Fruit fly (Drosophila melanogaster) whole organism, embryonic: ENCODE results near the gene CG42268.

Source experiments
- Bgb ChIP-seq: fragments of 200-800 bp; sonication (Bioruptor generic); IDR thresholded peaks from 2 replicates; pipeline ENCODE4 v1.3.6; 2022; ENCODE audit warnings: missing biosample characterization, missing genetic modification characterization; ENCODE audit not compliant: partially characterized antibody
- CG10274 ChIP-seq: fragments of 200-800 bp; sonication (Bioruptor generic); optimal IDR thresholded peaks from 3 replicates; lab custom pipeline; 2017; ENCODE audit warnings: missing biosample characterization, mild to moderate bottlenecking, missing genetic modification characterization
- CG13624 ChIP-seq: fragments of 200-800 bp; sonication (Bioruptor generic); optimal IDR thresholded peaks from 2 replicates; lab custom pipeline; 2016; ENCODE audit warnings: missing biosample characterization, missing genetic modification characterization
- CG13775 ChIP-seq: fragments of 200-800 bp; sonication (Bioruptor generic); optimal IDR thresholded peaks from 3 replicates; lab custom pipeline; 2017; ENCODE audit warnings: missing biosample characterization, mild to moderate bottlenecking, missing genetic modification characterization
- CG15696 ChIP-seq: fragments of 200-800 bp; sonication (Bioruptor generic); optimal IDR thresholded peaks from 2 replicates; lab custom pipeline; 2019; ENCODE audit warnings: missing biosample characterization, mild to moderate bottlenecking, missing genetic modification characterization, moderate library complexity
- CG1832 ChIP-seq: fragments of 200-800 bp; sonication (Bioruptor generic); optimal IDR thresholded peaks from 2 replicates; lab custom pipeline; 2017; ENCODE audit warnings: missing biosample characterization, mild to moderate bottlenecking, missing genetic modification characterization, inconsistent platforms
- CG4282 ChIP-seq: fragments of 200-800 bp; sonication (Bioruptor generic); optimal IDR thresholded peaks from 2 replicates; lab custom pipeline; 2016; ENCODE audit warnings: missing biosample characterization, missing genetic modification characterization
- CG4360 ChIP-seq: fragments of 200-800 bp; sonication (Bioruptor generic); IDR thresholded peaks from 2 replicates; pipeline ENCODE4 v1.3.6; 2022; ENCODE audit warnings: missing biosample characterization, missing genetic modification characterization
- CG6791 ChIP-seq: fragments of 200-800 bp; sonication (Bioruptor generic); IDR thresholded peaks from 3 replicates; pipeline ENCODE4 v1.3.6; 2022; ENCODE audit warnings: missing biosample characterization, missing genetic modification characterization; ENCODE audit not compliant: partially characterized antibody
- CG9876 ChIP-seq: fragments of 200-800 bp; sonication (Bioruptor generic); optimal IDR thresholded peaks from 2 replicates; lab custom pipeline; 2016; ENCODE audit warnings: missing biosample characterization, missing genetic modification characterization
- Camta ChIP-seq: fragments of 200-800 bp; sonication (Bioruptor generic); optimal IDR thresholded peaks from 2 replicates; lab custom pipeline; 2016; ENCODE audit warnings: missing biosample characterization, missing genetic modification characterization
- D19A ChIP-seq: fragments of 200-800 bp; optimal IDR thresholded peaks from 3 replicates; lab custom pipeline; 2019; ENCODE audit warnings: missing biosample characterization, mild to moderate bottlenecking, missing genetic modification characterization, moderate library complexity
- Doc2 ChIP-seq: fragments of 200-800 bp; sonication (Bioruptor generic); IDR thresholded peaks from 2 replicates; pipeline ENCODE4 v1.3.6; 2022; ENCODE audit warnings: missing biosample characterization, missing genetic modification characterization
- Dref ChIP-seq: fragments of 200-800 bp; sonication (Bioruptor generic); IDR thresholded peaks from 2 replicates; pipeline ENCODE4 v1.3.6; 2022; ENCODE audit warnings: missing biosample characterization, missing genetic modification characterization
- GATAe ChIP-seq: fragments of 200-800 bp; sonication (Bioruptor generic); conservative IDR thresholded peaks from 2 replicates; pipeline ENCODE4 v1.3.6; 2022; ENCODE audit warnings: missing biosample characterization, missing genetic modification characterization
- Hr51 ChIP-seq, 2 experiments: fragments of 200-800 bp; sonication (Bioruptor generic); optimal IDR thresholded peaks; 2 replicates in 1 of 2; 3 replicates in 1 of 2; lab custom pipeline; 2016 to 2018; ENCODE audit warnings: missing biosample characterization in 2 of 2, missing genetic modification characterization in 2 of 2, mild to moderate bottlenecking in 1 of 2, moderate library complexity in 1 of 2
- Hr78 ChIP-seq, 2 experiments: fragments of 200-800 bp in 1 of 2; fragments of >200 bp in 1 of 2; sonication (Bioruptor generic) in 1 of 2; optimal IDR thresholded peaks; 2 replicates each; lab custom pipeline; 2017 to 2019; ENCODE audit warnings: missing biosample characterization in 2 of 2, missing genetic modification characterization in 2 of 2, mild to moderate bottlenecking in 1 of 2, moderate library complexity in 1 of 2
- MBD-R2 ChIP-seq: fragments of 200-800 bp; sonication (Bioruptor generic); IDR thresholded peaks from 2 replicates; pipeline ENCODE4 v1.3.6; 2022; ENCODE audit warnings: missing biosample characterization, missing genetic modification characterization
- Med ChIP-seq: fragments of 200-800 bp; sonication (Bioruptor generic); peaks from one replicate; lab custom pipeline; 2016; ENCODE audit warnings: missing biosample characterization, missing genetic modification characterization, mild to moderate bottlenecking, inconsistent platforms, moderate library complexity
- Poxn ChIP-seq: fragments of 200-800 bp; sonication (Bioruptor generic); IDR thresholded peaks from 2 replicates; pipeline ENCODE4 v1.3.6; 2022; ENCODE audit warnings: missing biosample characterization, missing genetic modification characterization
- Six4 ChIP-seq: fragments of 200-800 bp; sonication (Bioruptor generic); optimal IDR thresholded peaks from 2 replicates; lab custom pipeline; 2016; ENCODE audit warnings: missing biosample characterization, missing genetic modification characterization
- amos ChIP-seq: fragments of 200-800 bp; sonication (Bioruptor generic); IDR thresholded peaks from 2 replicates; pipeline ENCODE4 v1.3.6; 2022; ENCODE audit warnings: missing biosample characterization, missing genetic modification characterization; ENCODE audit not compliant: partially characterized antibody
- croc ChIP-seq: fragments of 200-800 bp; sonication (Bioruptor generic); conservative IDR thresholded peaks from 3 replicates; pipeline ENCODE4 v1.3.6; 2022; ENCODE audit warnings: missing biosample characterization, missing genetic modification characterization
- crol ChIP-seq: fragments of 200-800 bp; sonication (Bioruptor generic); IDR thresholded peaks from 2 replicates; pipeline ENCODE4 v1.3.6; 2022; ENCODE audit warnings: missing biosample characterization, missing genetic modification characterization
- exex ChIP-seq: fragments of 200-800 bp; sonication (Bioruptor generic); optimal IDR thresholded peaks from 4 replicates; lab custom pipeline; 2018; ENCODE audit warnings: missing biosample characterization, mild to moderate bottlenecking, missing genetic modification characterization, moderate library complexity
- gsb ChIP-seq: fragments of 200-800 bp; sonication (Bioruptor generic); IDR thresholded peaks from 2 replicates; pipeline ENCODE4 v1.3.6; 2022; ENCODE audit warnings: missing biosample characterization, missing genetic modification characterization
- kay ChIP-seq: fragments of 200-800 bp; sonication (Bioruptor generic); optimal IDR thresholded peaks from 2 replicates; lab custom pipeline; 2016; ENCODE audit warnings: missing biosample characterization, missing genetic modification characterization
- ken ChIP-seq: fragments of 200-800 bp; sonication (Bioruptor generic); IDR thresholded peaks from 3 replicates; pipeline ENCODE4 v1.3.6; 2022; ENCODE audit warnings: missing biosample characterization, missing genetic modification characterization
- mirr ChIP-seq: fragments of 200-800 bp; sonication (Bioruptor generic); optimal IDR thresholded peaks from 3 replicates; lab custom pipeline; 2018; ENCODE audit warnings: missing biosample characterization, mild to moderate bottlenecking, missing genetic modification characterization
- odd ChIP-seq: fragments of 200-800 bp; sonication (Bioruptor generic); optimal IDR thresholded peaks from 2 replicates; lab custom pipeline; 2017; ENCODE audit warnings: missing biosample characterization, mild to moderate bottlenecking, missing genetic modification characterization
- otp ChIP-seq: fragments of 200-800 bp; sonication (Bioruptor generic); IDR thresholded peaks from 3 replicates; pipeline ENCODE4, ENCODE4 v1.3.6; 2022; ENCODE audit warnings: missing biosample characterization, missing genetic modification characterization
- pan ChIP-seq, 4 experiments: fragments of >200 bp in 3 of 4; fragments of 200-800 bp in 1 of 4; sonication (Bioruptor generic) in 1 of 4; optimal IDR thresholded peaks in 3 of 4; IDR thresholded peaks in 1 of 4; 2 replicates each; pipeline versions ENCODE4 v1.3.6 to Lab custom; 2017 to 2022; ENCODE audit warnings: missing biosample characterization in 2 of 4, missing genetic modification characterization in 2 of 4, mixed read lengths in 1 of 4
- pzg ChIP-seq: fragments of 200-800 bp; sonication (Bioruptor generic); optimal IDR thresholded peaks from 3 replicates; lab custom pipeline; 2018; ENCODE audit warnings: missing biosample characterization, mild to moderate bottlenecking, missing genetic modification characterization, moderate library complexity
- row ChIP-seq: fragments of 200-800 bp; sonication (Bioruptor generic); IDR thresholded peaks from 3 replicates; pipeline ENCODE4 v1.3.6; 2022; ENCODE audit warnings: missing biosample characterization, missing genetic modification characterization
- sd ChIP-seq: fragments of 200-800 bp; sonication (Bioruptor generic); optimal IDR thresholded peaks from 3 replicates; lab custom pipeline; 2018; ENCODE audit warnings: missing biosample characterization, mild to moderate bottlenecking, missing genetic modification characterization, moderate library complexity
- sens ChIP-seq: fragments of 200-800 bp; sonication (Bioruptor generic); peaks from one replicate; lab custom pipeline; 2016; ENCODE audit warnings: missing biosample characterization, missing genetic modification characterization
- sug ChIP-seq: fragments of 200-800 bp; optimal IDR thresholded peaks from 2 replicates; lab custom pipeline; 2019; ENCODE audit warnings: missing biosample characterization, mild to moderate bottlenecking, missing genetic modification characterization, moderate library complexity
- trh ChIP-seq: fragments of 200-800 bp; sonication (Bioruptor generic); optimal IDR thresholded peaks from 2 replicates; lab custom pipeline; 2016; ENCODE audit warnings: missing biosample characterization, missing genetic modification characterization

The CG42268 gene

DNA sequence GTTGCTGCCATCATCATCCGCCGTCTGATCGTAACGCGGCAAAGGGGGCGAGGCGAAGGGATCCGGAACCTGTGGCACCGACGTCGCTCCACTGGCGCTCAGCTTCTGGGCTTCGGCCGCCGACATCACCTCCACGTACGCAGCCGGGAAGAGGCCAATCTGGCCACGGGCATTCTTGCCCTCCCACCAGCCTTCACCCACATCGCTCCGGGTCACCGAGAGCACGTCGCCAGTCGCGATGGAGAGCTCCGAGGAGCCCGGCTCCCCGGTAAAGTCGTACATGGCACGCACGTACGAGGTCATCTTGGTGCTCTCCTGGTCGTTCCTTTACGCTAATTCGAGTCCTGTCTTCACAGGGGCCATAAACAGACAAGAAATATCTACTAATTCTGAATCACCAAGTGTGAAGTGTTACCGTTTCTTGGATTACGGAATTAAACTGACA lies 46.8 kb downstream of the CG42268 start, which contains the start of gene SH3PX1 (continued):
- TF ChIP-seq Poxn (GFP tag; lab: Robert Waterston, UW) (no peak), CG15696 (tag; lab: Kevin White, UChicago) (no peak), CG4360 (GFP tag; lab: Robert Waterston, UW) (0 out of 2 replicates have a peak, but pooled peaks have one; percentile 12), CG9876 (no peak), MBD-R2 (peak; percentile 41), CG1832 (no peak), CG13624 (GFP tag; lab: Kevin White, UChicago) (no peak), CG4282 (GFP tag; lab: Kevin White, UChicago) (no peak), Hr51 (GFP tag; optimal IDR thresholded peaks at IDR 0.05; lab: Kevin White, UChicago) (no peak), pan (optimal IDR thresholded peaks at IDR 0.05; lab: Kevin White, UChicago) (no peak), pan (GFP tag; optimal IDR thresholded peaks at IDR 0.05 in 1 of 2, IDR thresholded peaks at IDR 0.05 in 1 of 2) (no peak), trh (GFP tag; lab: Kevin White, UChicago) (no peak), Dref (GFP tag; lab: Robert Waterston, UW) (peak; percentile 39; the same call in 1 of the 2 replicates), CG6791 (GFP tag; lab: Robert Waterston, UW) (no peak; the same call in 2 of the 3 replicates), CG13775 (GFP tag; lab: Kevin White, UChicago) (no peak), Med (GFP tag; lab: Kevin White, UChicago) (peak; percentile 86), odd (GFP tag; lab: Kevin White, UChicago) (no peak), Bgb (GFP tag; lab: Robert Waterston, UW) (peak; percentile 51; the same call in 1 of the 2 replicates), ken (GFP tag; lab: Robert Waterston, UW) (no peak), amos (GFP tag; lab: Robert Waterston, UW) (peak; percentile 13; the same call in 1 of the 2 replicates), croc (GFP tag; lab: Robert Waterston, UW) (no peak), pzg (GFP tag; lab: Kevin White, UChicago) (peak; percentile 32), gsb (no peak)

DNA sequence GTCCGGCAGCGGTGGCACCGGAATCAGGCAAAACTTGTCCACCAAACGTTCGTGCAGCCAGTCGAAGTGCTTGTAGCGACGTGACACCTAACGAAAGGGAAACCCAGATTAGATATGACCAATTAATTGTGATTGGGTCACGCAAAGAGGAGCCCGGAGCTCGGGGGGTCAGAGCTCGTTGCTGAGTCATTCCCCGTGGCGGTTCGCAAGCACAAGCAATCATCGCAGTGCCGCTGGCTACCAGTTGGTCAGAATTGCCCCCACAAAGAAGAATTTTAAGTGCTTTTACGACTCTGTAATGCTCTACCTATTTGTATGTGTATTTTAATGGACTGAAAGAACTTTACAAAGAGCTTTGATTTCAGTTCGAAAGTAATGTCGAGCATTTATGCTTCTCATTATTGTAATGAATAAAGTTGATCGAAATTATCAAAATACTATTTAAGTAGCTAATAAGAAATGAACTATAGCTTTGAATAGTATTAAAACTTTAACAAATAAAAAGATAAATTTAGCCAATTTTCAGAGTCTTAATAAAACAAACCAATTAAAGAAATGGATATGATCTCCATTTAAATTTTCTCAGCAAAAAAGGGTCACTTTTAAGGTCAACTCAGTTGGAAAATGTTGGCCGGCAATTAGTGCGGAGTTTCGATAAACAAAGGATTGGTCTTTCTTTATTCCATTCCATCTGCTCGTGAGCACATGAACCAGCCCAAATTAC lies 48.0 kb downstream of the CG42268 start:
- TF ChIP-seq sens (GFP tag; lab: Kevin White, UChicago) (peak; percentile 66), GATAe (GFP tag; lab: Robert Waterston, UW) (peak; percentile 26; the same call in 1 of the 2 replicates), Camta (GFP tag; lab: Kevin White, UChicago) (no peak), sd (tag; lab: Kevin White, UChicago) (peak; percentile 1), D19A (tag; lab: Kevin White, UChicago) (peak; percentile 71), Six4 (GFP tag; lab: Kevin White, UChicago) (no peak), otp (GFP tag; lab: Robert Waterston, UW) (no peak), mirr (GFP tag; lab: Kevin White, UChicago) (peak; percentile 2), exex (peak; percentile 31), kay (peak; percentile 7), CG10274 (GFP tag; lab: Kevin White, UChicago) (peak; percentile 35), Doc2 (GFP tag; lab: Robert Waterston, UW) (no peak), crol (peak; percentile 46; the same call in 1 of the 2 replicates), Hr78 (GFP tag; optimal IDR thresholded peaks at IDR 0.05; lab: Kevin White, UChicago) (peak in 1 of 2 experiments; percentile 89), sug (tag; lab: Kevin White, UChicago) (peak; percentile 63), row (GFP tag; lab: Robert Waterston, UW) (peak; percentile 45)
